Fruit fly (Drosophila melanogaster): ENCODE results near the gene SkpE.

The SkpE gene

dm6 chrX:19842397-19843261 is 18.7 kb upstream of the SkpE start (continued):
- peak; percentile 36 for TF ChIP-seq Sox15 (GFP tag; optimal IDR thresholded peaks at IDR 0.05)
- TF ChIP-seq Lpt (GFP tag; optimal IDR thresholded peaks at IDR 0.05) = no peak
- TF ChIP-seq fd59A (GFP tag; optimal IDR thresholded peaks at IDR 0.05) = peak; percentile 61
- peak; percentile 30 for TF ChIP-seq CG32006 (GFP tag; optimal IDR thresholded peaks at IDR 0.05)
- TF ChIP-seq Eip75B (GFP tag; optimal IDR thresholded peaks at IDR 0.05) = peak; percentile 56
- TF ChIP-seq CG3032 (tag; optimal IDR thresholded peaks at IDR 0.05) = peak; percentile 49
- TF ChIP-seq svp (GFP tag) = peak; percentile 57
- TF ChIP-seq spab (GFP tag; optimal IDR thresholded peaks at IDR 0.05) = peak; percentile 55
- TF ChIP-seq CG34406 (GFP tag; optimal IDR thresholded peaks at IDR 0.05) = peak; percentile 35
- no peak for TF ChIP-seq fd85E (GFP tag; optimal IDR thresholded peaks at IDR 0.05)
- TF ChIP-seq CG6808 (GFP tag; optimal IDR thresholded peaks at IDR 0.05) = peak; percentile 62
- TF ChIP-seq CG7368 (GFP tag; optimal IDR thresholded peaks at IDR 0.05) = peak; percentile 31
- peak; percentile 49 for TF ChIP-seq topi (GFP tag; optimal IDR thresholded peaks at IDR 0.05)
- TF ChIP-seq CG15336 (GFP tag; IDR thresholded peaks at IDR 0.05) = no peak
- TF ChIP-seq CG16779 (tag; optimal IDR thresholded peaks at IDR 0.05) = no peak
- TF ChIP-seq Eip93F (GFP tag; optimal IDR thresholded peaks at IDR 0.05) = no peak
- TF ChIP-seq achi (GFP tag; optimal IDR thresholded peaks at IDR 0.05) = peak; percentile 44
- TF ChIP-seq CG8119 (GFP tag; IDR thresholded peaks at IDR 0.05) = no peak
- TF ChIP-seq dsx (GFP tag; optimal IDR thresholded peaks at IDR 0.05; ENCODE audit: poor library complexity, severe bottlenecking) = no peak
- peak in 1 of 2 experiments; percentile 14 for TF ChIP-seq salr (GFP tag; optimal IDR thresholded peaks at IDR 0.05)
- TF ChIP-seq CG31627 (GFP tag; optimal IDR thresholded peaks at IDR 0.05) = peak; percentile 41
- no peak for TF ChIP-seq Blimp-1 (GFP tag; optimal IDR thresholded peaks at IDR 0.05)
- TF ChIP-seq CG6276 (GFP tag; optimal IDR thresholded peaks at IDR 0.05) = no peak
- peak; percentile 19 for TF ChIP-seq Ets21C (GFP tag; optimal IDR thresholded peaks at IDR 0.05)
- no peak for TF ChIP-seq CG6163 (GFP tag; IDR thresholded peaks at IDR 0.05)
- peak; percentile 45 for TF ChIP-seq CG6792 (GFP tag; optimal IDR thresholded peaks at IDR 0.05)
- peak; percentile 62 for TF ChIP-seq CG10631 (GFP tag; optimal IDR thresholded peaks at IDR 0.05)
- no peak for TF ChIP-seq Hr38 (GFP tag; optimal IDR thresholded peaks at IDR 0.05)
- TF ChIP-seq dac (GFP tag; optimal IDR thresholded peaks at IDR 0.05) = no peak
- TF ChIP-seq Ets96B (tag; optimal IDR thresholded peaks at IDR 0.05) = peak; percentile 56
- TF ChIP-seq CG10669 (GFP tag; optimal IDR thresholded peaks at IDR 0.05) = peak; percentile 55
- TF ChIP-seq ss (GFP tag; optimal IDR thresholded peaks at IDR 0.05) = peak; percentile 28 to 57
- no peak for TF ChIP-seq CG11294 (GFP tag; IDR thresholded peaks at IDR 0.05)
- TF ChIP-seq Hr39 (GFP tag; optimal IDR thresholded peaks at IDR 0.05) = peak; percentile 50
- TF ChIP-seq vri (GFP tag; optimal IDR thresholded peaks at IDR 0.05) = peak; percentile 11
- TF ChIP-seq Gug (GFP tag; IDR thresholded peaks at IDR 0.05) = no peak
- TF ChIP-seq Met (GFP tag; optimal IDR thresholded peaks at IDR 0.05) = peak; percentile 53
- TF ChIP-seq pdm3 (GFP tag; optimal IDR thresholded peaks at IDR 0.05) = peak; percentile 40
- peak; percentile 46 for TF ChIP-seq cyc (GFP tag; optimal IDR thresholded peaks at IDR 0.05)

dm6 chrX:19840341-19840740 is 16.5 kb upstream of the SkpE start:
- TF ChIP-seq CG34406 (GFP tag; optimal IDR thresholded peaks at IDR 0.05) (no peak), eg (GFP tag; IDR thresholded peaks at IDR 0.05) (no peak), svp (GFP tag) (peak; percentile 58), CG9139 (GFP tag; optimal IDR thresholded peaks at IDR 0.05) (no peak), achi (GFP tag; optimal IDR thresholded peaks at IDR 0.05) (no peak), esn (GFP tag; optimal IDR thresholded peaks at IDR 0.05) (no peak)

All from whole organism, prepupa.